Worm (Caenorhabditis elegans): ENCODE measurements around the gene C25F6.6.

- TF ChIP-seq mbf-1 (tag; optimal IDR thresholded peaks at IDR 0.05) (no peak), unc-55 (GFP tag; optimal IDR thresholded peaks at IDR 0.05) (no peak), nhr-10 (tag; optimal IDR thresholded peaks at IDR 0.05) (no peak), peb-1 (tag; optimal IDR thresholded peaks at IDR 0.05) (no peak), unc-62 (GFP tag; optimal IDR thresholded peaks at IDR 0.05) (no peak), ceh-82 (tag; optimal IDR thresholded peaks at IDR 0.05) (no peak), nhr-25 (tag; optimal IDR thresholded peaks at IDR 0.05) (no peak)
These were observed 38.9 kb upstream of the C25F6.6 start, which contains the start of gene F55D1.1 for ce11 chrX:5489538-5489937.

Measured in whole organism, L2 larva.